Worm (Caenorhabditis elegans) whole organism, L3 larva: ENCODE results near the gene C02H6.3.

Source experiments
- R02D3.7 ChIP-seq: fragments of 150-350 bp; optimal IDR thresholded peaks from 2 replicates; lab custom pipeline; 2014; ENCODE audit warnings: missing biosample characterization, missing genetic modification characterization
- ZK546.5 ChIP-seq: sonication (generic microtip); optimal IDR thresholded peaks from 2 replicates; lab custom pipeline; 2017; ENCODE audit warnings: missing biosample characterization, missing genetic modification characterization
- aly-2 ChIP-seq: fragments of 150-350 bp; optimal IDR thresholded peaks from 2 replicates; lab custom pipeline; 2014; ENCODE audit warnings: missing biosample characterization, missing genetic modification characterization
- ama-1 ChIP-seq: fragments of 150-350 bp; optimal IDR thresholded peaks from 2 replicates; lab custom pipeline; 2018
- ceh-16 ChIP-seq: sonication (generic microtip); optimal IDR thresholded peaks from 2 replicates; lab custom pipeline; 2017; ENCODE audit warnings: missing biosample characterization, missing genetic modification characterization
- ceh-28 ChIP-seq: fragments of 150-350 bp; optimal IDR thresholded peaks from 2 replicates; lab custom pipeline; 2014; ENCODE audit warnings: missing biosample characterization, missing genetic modification reagents, missing genetic modification characterization
- ceh-82 ChIP-seq: fragments of 150-350 bp; optimal IDR thresholded peaks from 2 replicates; lab custom pipeline; 2014; ENCODE audit warnings: missing biosample characterization, missing genetic modification characterization
- daf-12 ChIP-seq: fragments of 150-350 bp; optimal IDR thresholded peaks from 2 replicates; lab custom pipeline; 2014; ENCODE audit warnings: missing biosample characterization, missing genetic modification reagents, missing genetic modification characterization
- egl-5 ChIP-seq: fragments of 150-350 bp; optimal IDR thresholded peaks from 2 replicates; lab custom pipeline; 2017; ENCODE audit warnings: missing biosample characterization, missing genetic modification reagents, missing genetic modification characterization, inconsistent platforms
- elt-1 ChIP-seq: fragments of 150-350 bp; optimal IDR thresholded peaks from 2 replicates; lab custom pipeline; 2014; ENCODE audit warnings: missing biosample characterization, missing genetic modification characterization
- elt-2 ChIP-seq: sonication (generic microtip); optimal IDR thresholded peaks from 2 replicates; lab custom pipeline; 2016; ENCODE audit warnings: missing genetic modification reagents, mild to moderate bottlenecking, missing genetic modification characterization, missing compliant biosample characterization
- elt-3 ChIP-seq, 3 experiments: fragments of 150-350 bp in 1 of 3; sonication (generic microtip) in 2 of 3; optimal IDR thresholded peaks; 2 replicates in 2 of 3; 4 replicates in 1 of 3; lab custom pipeline; 2014 to 2017; ENCODE audit warnings: missing biosample characterization in 3 of 3, missing genetic modification characterization in 3 of 3
- eor-1 ChIP-seq, 2 experiments: fragments of 150-350 bp; optimal IDR thresholded peaks; 2 replicates each; lab custom pipeline; 2014 to 2018; ENCODE audit warnings: missing biosample characterization in 2 of 2, missing genetic modification characterization in 2 of 2
- fkh-10 ChIP-seq: sonication (generic microtip); optimal IDR thresholded peaks from 2 replicates; lab custom pipeline; 2017; ENCODE audit warnings: missing biosample characterization, missing genetic modification reagents, missing genetic modification characterization
- fkh-2 ChIP-seq: fragments of 150-350 bp; optimal IDR thresholded peaks from 2 replicates; lab custom pipeline; 2014; ENCODE audit warnings: missing biosample characterization, missing genetic modification reagents, missing genetic modification characterization
- fos-1 ChIP-seq: fragments of 150-350 bp; optimal IDR thresholded peaks from 2 replicates; lab custom pipeline; 2014; ENCODE audit warnings: missing biosample characterization, missing genetic modification characterization
- hmg-11 ChIP-seq: sonication (generic microtip); optimal IDR thresholded peaks from 2 replicates; lab custom pipeline; 2016; ENCODE audit warnings: missing genetic modification characterization, missing compliant biosample characterization
- jun-1 ChIP-seq: fragments of 150-350 bp; optimal IDR thresholded peaks from 2 replicates; lab custom pipeline; 2014; ENCODE audit warnings: missing biosample characterization, missing genetic modification reagents, missing genetic modification characterization
- lin-15B ChIP-seq: fragments of 150-350 bp; optimal IDR thresholded peaks from 2 replicates; lab custom pipeline; 2014; ENCODE audit warnings: missing biosample characterization, missing genetic modification characterization
- lsy-12 ChIP-seq: sonication (generic microtip); optimal IDR thresholded peaks from 2 replicates; lab custom pipeline; 2016; ENCODE audit warnings: mild to moderate bottlenecking, missing genetic modification characterization, missing compliant biosample characterization
- mml-1 ChIP-seq: fragments of 150-350 bp; sonication (generic microtip); optimal IDR thresholded peaks from 3 replicates; lab custom pipeline; 2014; ENCODE audit warnings: missing biosample characterization, missing genetic modification characterization
- nfya-1 ChIP-seq: sonication (generic microtip); optimal IDR thresholded peaks from 2 replicates; lab custom pipeline; 2017; ENCODE audit warnings: missing genetic modification characterization, mild to moderate bottlenecking, missing compliant biosample characterization, antibody characterized with exemption, moderate library complexity; ENCODE audit not compliant: insufficient read depth
- nhr-11 ChIP-seq: fragments of 150-350 bp; optimal IDR thresholded peaks from 2 replicates; lab custom pipeline; 2014; ENCODE audit warnings: missing biosample characterization, missing genetic modification characterization
- nhr-12 ChIP-seq: fragments of 150-350 bp; optimal IDR thresholded peaks from 2 replicates; lab custom pipeline; 2014; ENCODE audit warnings: missing biosample characterization, missing genetic modification characterization
- nhr-23 ChIP-seq: fragments of 150-350 bp; optimal IDR thresholded peaks from 2 replicates; lab custom pipeline; 2014; ENCODE audit warnings: missing biosample characterization, missing genetic modification reagents, missing genetic modification characterization
- nhr-237 ChIP-seq: fragments of 150-350 bp; optimal IDR thresholded peaks from 2 replicates; lab custom pipeline; 2014; ENCODE audit warnings: missing biosample characterization, missing genetic modification characterization
- nhr-28 ChIP-seq: fragments of 150-350 bp; optimal IDR thresholded peaks from 2 replicates; lab custom pipeline; 2014; ENCODE audit warnings: missing biosample characterization, missing genetic modification characterization
- nhr-43 ChIP-seq: sonication (generic microtip); optimal IDR thresholded peaks from 2 replicates; lab custom pipeline; 2016; ENCODE audit warnings: mild to moderate bottlenecking, missing genetic modification characterization, missing compliant biosample characterization; ENCODE audit not compliant: poor library complexity, severe bottlenecking
- nhr-77 ChIP-seq: fragments of 150-350 bp; optimal IDR thresholded peaks from 2 replicates; lab custom pipeline; 2014; ENCODE audit warnings: missing biosample characterization, missing genetic modification characterization
- pha-4 ChIP-seq: fragments of 150-350 bp; optimal IDR thresholded peaks from 2 replicates; lab custom pipeline; 2014; ENCODE audit warnings: missing biosample characterization, missing genetic modification reagents, missing genetic modification characterization
- pqm-1 ChIP-seq: fragments of 150-350 bp; optimal IDR thresholded peaks from 2 replicates; lab custom pipeline; 2017; ENCODE audit warnings: missing biosample characterization, missing genetic modification characterization, inconsistent platforms
- sea-2 ChIP-seq: fragments of 150-350 bp; sonication (generic microtip); optimal IDR thresholded peaks from 4 replicates; lab custom pipeline; 2014; ENCODE audit warnings: missing biosample characterization, missing genetic modification reagents, missing genetic modification characterization
- skn-1 ChIP-seq: fragments of 150-350 bp; optimal IDR thresholded peaks from 2 replicates; lab custom pipeline; 2014; ENCODE audit warnings: missing biosample characterization, missing genetic modification characterization
- tbx-2 ChIP-seq: sonication (generic microtip); optimal IDR thresholded peaks from 2 replicates; lab custom pipeline; 2016; ENCODE audit warnings: mild to moderate bottlenecking, missing genetic modification characterization, missing compliant biosample characterization
- unc-39 ChIP-seq: sonication (generic microtip); optimal IDR thresholded peaks from 4 replicates; lab custom pipeline; 2017; ENCODE audit warnings: missing biosample characterization, missing genetic modification characterization
- ztf-11 ChIP-seq: fragments of 150-350 bp; optimal IDR thresholded peaks from 2 replicates; lab custom pipeline; 2014; ENCODE audit warnings: missing biosample characterization, missing genetic modification characterization
- ztf-4 ChIP-seq: fragments of 150-350 bp; optimal IDR thresholded peaks from 2 replicates; lab custom pipeline; 2014; ENCODE audit warnings: missing biosample characterization, missing genetic modification characterization

The C02H6.3 gene

ce11 chrV:7403501-7403900 is 15.8 kb upstream of the C02H6.3 start:
- no peak for TF ChIP-seq ceh-28 (tag; lab: Kevin White, UChicago)

DNA sequence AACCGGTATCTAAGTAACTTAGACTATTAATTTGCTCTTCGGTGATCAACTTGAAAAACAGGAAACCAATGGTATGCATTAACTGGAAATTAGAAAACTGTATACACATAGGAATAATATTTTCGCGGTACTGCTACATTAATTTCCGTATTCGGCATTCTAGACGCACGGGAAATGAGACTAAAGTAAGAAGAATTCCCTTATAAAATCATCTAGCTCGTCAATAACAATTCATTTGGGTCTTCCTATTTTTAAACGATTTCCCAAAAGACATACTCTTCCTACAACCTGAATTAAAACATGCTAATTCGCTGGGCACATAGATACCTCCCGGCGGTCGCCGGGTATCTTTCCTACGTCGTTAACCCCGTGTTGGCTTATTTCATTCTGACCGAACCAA is 14.7 kb upstream of the C02H6.3 start, which contains the start of gene srj-13:
Gene srj-13, plus strand, starts transcription at position 301 of the 400 bp plus-strand sequence.
- TF ChIP-seq fos-1 (tag; lab: Kevin White, UChicago) (no peak), pha-4 (tag; lab: Kevin White, UChicago) (no peak), skn-1 (no peak), ztf-4 (tag; lab: Kevin White, UChicago) (no peak), nhr-11 (tag; lab: Kevin White, UChicago) (no peak), egl-5 (tag; lab: Kevin White, UChicago) (no peak), elt-3 (tag; optimal IDR thresholded peaks at IDR 0.05; lab: Kevin White, UChicago) (no peak), sea-2 (no peak), nfya-1 (tag; lab: Kevin White, UChicago) (no peak), unc-39 (no peak), tbx-2 (no peak), fkh-2 (tag; lab: Kevin White, UChicago) (no peak), lsy-12 (no peak), ztf-11 (tag; lab: Kevin White, UChicago) (no peak), nhr-23 (tag; lab: Kevin White, UChicago) (no peak), nhr-77 (tag; lab: Kevin White, UChicago) (no peak), pqm-1 (tag; lab: Kevin White, UChicago) (no peak), mml-1 (tag; lab: Kevin White, UChicago) (no peak), ceh-82 (tag; lab: Kevin White, UChicago) (no peak)

DNA sequence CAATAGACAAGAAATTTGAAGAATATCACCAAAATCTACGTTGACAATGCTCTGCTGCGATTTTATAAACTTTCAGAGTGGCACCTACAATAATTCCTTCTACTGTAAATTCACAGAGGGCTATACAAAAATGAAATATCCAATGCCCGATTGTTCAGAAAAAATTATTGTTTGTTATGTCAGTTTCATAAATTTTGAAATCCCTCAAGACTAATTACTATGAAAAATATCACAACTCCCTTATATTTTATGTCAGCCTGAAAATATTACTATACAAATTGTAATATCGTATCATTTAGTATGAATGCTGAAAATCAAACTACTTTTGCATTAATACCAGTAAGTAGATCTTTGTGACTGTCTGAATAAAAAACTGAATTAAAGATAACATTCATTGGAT is 12.9 kb upstream of the C02H6.3 start, which contains the start of gene srx-60:
Gene srx-60, plus strand, starts transcription at position 301 of the 400 bp plus-strand sequence.
- TF ChIP-seq nhr-28 (tag; lab: Kevin White, UChicago) = no peak
- TF ChIP-seq nhr-77 (tag; lab: Kevin White, UChicago) = no peak
- no peak for TF ChIP-seq fkh-10 (GFP tag; lab: Kevin White, UChicago)
- TF ChIP-seq nhr-43 = no peak
- no peak for TF ChIP-seq fkh-2 (tag; lab: Kevin White, UChicago)
- TF ChIP-seq fos-1 (tag; lab: Kevin White, UChicago) = no peak
- TF ChIP-seq mml-1 (tag; lab: Kevin White, UChicago) = no peak
- TF ChIP-seq lin-15B (tag; lab: Kevin White, UChicago) = no peak
- no peak for TF ChIP-seq hmg-11 (tag; lab: Kevin White, UChicago)
- no peak for TF ChIP-seq elt-2
- no peak for TF ChIP-seq eor-1 (tag; optimal IDR thresholded peaks at IDR 0.05; lab: Kevin White, UChicago)
- no peak for TF ChIP-seq nhr-237
- no peak for TF ChIP-seq egl-5 (tag; lab: Kevin White, UChicago)
- TF ChIP-seq sea-2 = no peak
- no peak for TF ChIP-seq jun-1 (tag; lab: Kevin White, UChicago)
- TF ChIP-seq, all 47 proteins: peak for 0

DNA sequence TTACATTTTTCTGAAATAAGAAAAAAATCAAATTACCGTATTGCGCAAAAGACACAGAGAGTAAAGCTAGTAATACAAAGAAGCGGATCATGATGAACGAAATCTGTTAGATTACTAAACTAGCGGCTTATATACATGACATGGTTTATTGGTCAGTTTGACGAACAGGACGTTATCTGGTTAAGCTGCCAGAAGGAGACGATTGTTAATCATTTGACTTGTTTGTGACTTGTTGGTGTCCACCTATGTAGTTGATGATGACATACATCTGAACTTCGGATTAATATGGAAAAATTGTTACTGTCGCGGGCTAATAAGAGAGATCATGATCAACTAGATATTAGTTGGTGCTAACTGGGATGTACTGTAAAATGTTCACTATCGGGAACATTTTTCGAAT is 12.4 kb upstream of the C02H6.3 start, which contains the start of gene cnc-9:
Gene cnc-9, minus strand, starts transcription at position 101 of the 400 bp plus-strand sequence.
- no peak for TF ChIP-seq R02D3.7 (tag; lab: Kevin White, UChicago)

DNA sequence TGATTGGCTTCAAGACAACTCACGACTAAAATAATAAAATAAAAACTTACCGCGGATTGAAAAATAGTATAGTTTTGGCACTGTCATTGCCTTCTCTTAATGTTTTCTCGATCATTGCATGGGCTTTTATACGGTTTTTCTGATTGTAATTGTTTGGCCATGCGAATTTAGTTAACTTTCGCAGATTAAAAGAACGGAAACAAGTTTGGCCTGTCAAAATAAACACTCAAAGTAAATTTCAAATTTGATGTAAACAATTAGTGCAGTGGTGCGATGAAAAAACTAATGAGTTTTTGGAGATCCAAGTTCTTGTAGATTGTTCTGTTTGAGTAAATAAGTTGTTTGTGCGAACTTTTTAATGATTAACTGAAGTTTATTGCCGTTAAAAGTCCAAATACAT is 11.5 kb upstream of the C02H6.3 start, which contains the start of gene gst-41:
Gene gst-41, minus strand, starts transcription at position 101 of the 400 bp plus-strand sequence.
- TF ChIP-seq ZK546.5 (no peak), nhr-77 (tag; lab: Kevin White, UChicago) (no peak), ceh-82 (tag; lab: Kevin White, UChicago) (no peak), eor-1 (tag; optimal IDR thresholded peaks at IDR 0.05; lab: Kevin White, UChicago) (no peak), ama-1 (lab: Kevin White, UChicago) (no peak), lsy-12 (no peak), aly-2 (tag; lab: Kevin White, UChicago) (no peak), elt-1 (tag; lab: Kevin White, UChicago) (no peak), fkh-10 (GFP tag; lab: Kevin White, UChicago) (no peak), nhr-23 (tag; lab: Kevin White, UChicago) (no peak), nhr-12 (tag; lab: Kevin White, UChicago) (no peak), jun-1 (tag; lab: Kevin White, UChicago) (no peak), nhr-43 (no peak), daf-12 (no peak), ceh-16 (tag; lab: Kevin White, UChicago) (no peak)
